Worm (Caenorhabditis elegans) whole organism, young adult: ENCODE data around the gene C25F9.15.

Experiments
- C06A6.2 ChIP-seq: fragments of 200-800 bp; sonication (Bioruptor generic); conservative IDR thresholded peaks from 2 replicates; pipeline ENCODE4 v1.3.6; 2022; ENCODE audit warnings: missing genetic modification characterization, missing compliant biosample characterization
- F10E7.11 ChIP-seq: sonication (generic microtip); optimal IDR thresholded peaks from 2 replicates; lab custom pipeline; 2017; ENCODE audit warnings: mild to moderate bottlenecking, missing genetic modification characterization, moderate library complexity, missing compliant biosample characterization
- F52B5.7 ChIP-seq: sonication (generic microtip); optimal IDR thresholded peaks from 2 replicates; lab custom pipeline; 2016; ENCODE audit warnings: mild to moderate bottlenecking, missing genetic modification characterization, missing compliant biosample characterization
- F55B11.4 ChIP-seq: sonication (generic microtip); optimal IDR thresholded peaks from 2 replicates; lab custom pipeline; 2016; ENCODE audit warnings: missing compliant biosample characterization, missing genetic modification characterization, borderline replicate concordance; ENCODE audit not compliant: insufficient read depth
- T26A5.8 ChIP-seq: sonication (generic microtip); optimal IDR thresholded peaks from 2 replicates; lab custom pipeline; 2016; ENCODE audit warnings: missing genetic modification characterization, missing compliant biosample characterization
- ZK185.1 ChIP-seq: sonication (generic microtip); optimal IDR thresholded peaks from 2 replicates; lab custom pipeline; 2016; ENCODE audit warnings: mild to moderate bottlenecking, missing genetic modification characterization, missing compliant biosample characterization; ENCODE audit not compliant: poor library complexity, severe bottlenecking
- akir-1 ChIP-seq: fragments of 200-800 bp; sonication (Bioruptor generic); optimal IDR thresholded peaks from 2 replicates; lab custom pipeline; 2018; ENCODE audit warnings: mild to moderate bottlenecking, missing genetic modification characterization, moderate library complexity, missing compliant biosample characterization
- ama-1 ChIP-seq, 3 experiments: fragments of 150-350 bp in 1 of 3; sonication (generic microtip) in 2 of 3; optimal IDR thresholded peaks; 2 replicates each; lab custom pipeline; 2014 to 2018; ENCODE audit warnings: missing biosample characterization in 2 of 3, missing genetic modification characterization in 2 of 3, missing genetic modification reagents in 2 of 3
- atf-7 ChIP-seq: sonication (generic microtip); optimal IDR thresholded peaks from 2 replicates; lab custom pipeline; 2017; ENCODE audit warnings: mild to moderate bottlenecking, missing genetic modification characterization, missing compliant biosample characterization
- athp-1 ChIP-seq: sonication (generic microtip); optimal IDR thresholded peaks from 2 replicates; lab custom pipeline; 2017; ENCODE audit warnings: mild to moderate bottlenecking, missing genetic modification characterization, missing compliant biosample characterization
- attf-5 ChIP-seq: fragments of 200-800 bp; sonication (Bioruptor generic); optimal IDR thresholded peaks from 2 replicates; lab custom pipeline; 2018; ENCODE audit warnings: mild to moderate bottlenecking, missing genetic modification characterization, missing compliant biosample characterization
- cebp-1 ChIP-seq, 2 experiments: fragments of 200-800 bp in 1 of 2; sonication (Bioruptor generic) in 1 of 2; sonication (generic microtip) in 1 of 2; IDR thresholded peaks in 1 of 2; optimal IDR thresholded peaks in 1 of 2; 2 replicates each; pipeline versions ENCODE4 v1.3.6 to Lab custom; 2017 to 2022; ENCODE audit warnings: missing compliant biosample characterization in 2 of 2, missing genetic modification characterization in 2 of 2, mild to moderate bottlenecking in 1 of 2, missing genetic modification reagents in 1 of 2, moderate library complexity in 1 of 2
- ceh-100 ChIP-seq: fragments of 200-800 bp; sonication (Bioruptor generic); IDR thresholded peaks from 2 replicates; pipeline ENCODE4 v1.3.6; 2022; ENCODE audit warnings: missing genetic modification reagents, missing genetic modification characterization, missing compliant biosample characterization
- ceh-27 ChIP-seq: fragments of 200-800 bp; sonication (Bioruptor generic); optimal IDR thresholded peaks from 2 replicates; lab custom pipeline; 2018; ENCODE audit warnings: mild to moderate bottlenecking, missing genetic modification characterization, moderate library complexity, missing compliant biosample characterization
- ceh-40 ChIP-seq: fragments of 200-800 bp; sonication (Bioruptor generic); IDR thresholded peaks from 2 replicates; pipeline ENCODE4 v1.3.6; 2022; ENCODE audit warnings: missing genetic modification characterization, missing compliant biosample characterization
- ceh-79 ChIP-seq: sonication (generic microtip); optimal IDR thresholded peaks from 2 replicates; lab custom pipeline; 2017; ENCODE audit warnings: mild to moderate bottlenecking, missing genetic modification characterization, missing compliant biosample characterization
- dox-1 ChIP-seq: fragments of 200-800 bp; sonication (Bioruptor generic); IDR thresholded peaks from 2 replicates; pipeline ENCODE4 v1.3.6; 2022; ENCODE audit warnings: missing genetic modification reagents, missing genetic modification characterization, missing compliant biosample characterization
- dpl-1 ChIP-seq: fragments of 150-350 bp; optimal IDR thresholded peaks from 2 replicates; lab custom pipeline; 2014; ENCODE audit warnings: missing biosample characterization, missing genetic modification reagents, missing genetic modification characterization
- hrde-1 ChIP-seq: sonication (generic microtip); optimal IDR thresholded peaks from 2 replicates; lab custom pipeline; 2016; ENCODE audit warnings: missing genetic modification characterization, mild to moderate bottlenecking, missing compliant biosample characterization, moderate library complexity, missing genotype, missing genetic modification reagents, borderline replicate concordance
- lag-1 ChIP-seq: fragments of 200-800 bp; sonication (Bioruptor generic); IDR thresholded peaks from 2 replicates; pipeline ENCODE4 v1.3.6; 2022; ENCODE audit warnings: missing genetic modification reagents, missing genetic modification characterization, missing compliant biosample characterization
- lin-26 ChIP-seq: fragments of 200-800 bp; sonication (Bioruptor generic); IDR thresholded peaks from 2 replicates; pipeline ENCODE4 v1.3.6; 2022; ENCODE audit warnings: missing genetic modification reagents, missing genetic modification characterization, missing compliant biosample characterization
- mcd-1 ChIP-seq: fragments of 200-800 bp; sonication (Bioruptor generic); IDR thresholded peaks from 2 replicates; pipeline ENCODE4 v1.3.6; 2022; ENCODE audit warnings: missing genetic modification reagents, missing genetic modification characterization, missing compliant biosample characterization
- nfya-2 ChIP-seq: fragments of 200-800 bp; sonication (Bioruptor generic); IDR thresholded peaks from 2 replicates; pipeline ENCODE4 v1.3.6; 2022; ENCODE audit warnings: missing genetic modification reagents, missing genetic modification characterization, missing compliant biosample characterization
- nfyb-1 ChIP-seq: fragments of 200-800 bp; sonication (Bioruptor generic); IDR thresholded peaks from 2 replicates; pipeline ENCODE4 v1.3.6; 2022; ENCODE audit warnings: missing genetic modification reagents, missing genetic modification characterization, missing compliant biosample characterization
- nhr-80 ChIP-seq: sonication (generic microtip); optimal IDR thresholded peaks from 2 replicates; lab custom pipeline; 2016; ENCODE audit warnings: missing genetic modification characterization, missing compliant biosample characterization
- snpc-1.1 ChIP-seq: sonication (generic microtip); optimal IDR thresholded peaks from 2 replicates; lab custom pipeline; 2017; ENCODE audit warnings: missing genetic modification characterization, mild to moderate bottlenecking, missing compliant biosample characterization, antibody characterized with exemption, moderate library complexity, missing genotype, missing genetic modification reagents; ENCODE audit not compliant: insufficient read depth
- snpc-1.3 ChIP-seq: sonication (generic microtip); optimal IDR thresholded peaks from 2 replicates; lab custom pipeline; 2017; ENCODE audit warnings: missing genetic modification characterization, mild to moderate bottlenecking, missing compliant biosample characterization, antibody characterized with exemption, moderate library complexity, missing genotype, missing genetic modification reagents; ENCODE audit not compliant: insufficient read depth
- unc-62 ChIP-seq: fragments of 150-350 bp; optimal IDR thresholded peaks from 2 replicates; lab custom pipeline; 2014; ENCODE audit warnings: missing biosample characterization, missing genetic modification reagents, missing genetic modification characterization
- zim-3 ChIP-seq: sonication (generic microtip); optimal IDR thresholded peaks from 2 replicates; lab custom pipeline; 2017; ENCODE audit warnings: mild to moderate bottlenecking, missing genetic modification characterization, moderate library complexity, missing compliant biosample characterization
- ztf-22 ChIP-seq: fragments of 200-800 bp; sonication (Bioruptor generic); optimal IDR thresholded peaks from 2 replicates; lab custom pipeline; 2018; ENCODE audit warnings: mild to moderate bottlenecking, missing genetic modification characterization, moderate library complexity, missing compliant biosample characterization
- ztf-3 ChIP-seq: fragments of 200-800 bp; sonication (Bioruptor generic); optimal IDR thresholded peaks from 2 replicates; lab custom pipeline; 2018; ENCODE audit warnings: mild to moderate bottlenecking, missing genetic modification characterization, missing compliant biosample characterization

C25F9.15 gene

ce11 chrV:19403619-19404018 is 14.3 kb upstream of the C25F9.15 start (continued):
- TF ChIP-seq akir-1, result no peak
- no peak for TF ChIP-seq atf-7 (tag; lab: Kevin White, UChicago)
- no peak for TF ChIP-seq ztf-3 (GFP tag; lab: Kevin White, UChicago)

ce11 chrV:19405276-19405815 is 12.6 kb upstream of the C25F9.15 start, which contains the start of the genes C25F9.6 and C25F9.10:
TSS of gene C25F9.6 (minus strand) at chrV:19405326.
TSS of gene C25F9.10 (plus strand) at chrV:19405729.
- TF ChIP-seq ceh-100, result no peak
- no peak for TF ChIP-seq dpl-1 (GFP tag; lab: Kevin White, UChicago)
- TF ChIP-seq dox-1 (GFP tag; lab: Robert Waterston, UW), result peak; percentile 39; the same call in 1 of the 2 replicates
- no peak for TF ChIP-seq ama-1 (optimal IDR thresholded peaks at IDR 0.05; lab: Kevin White, UChicago)
- TF ChIP-seq ama-1 (GFP tag; optimal IDR thresholded peaks at IDR 0.05; lab: Kevin White, UChicago), result no peak
- peak; percentile 84 for TF ChIP-seq nhr-80
- TF ChIP-seq ztf-22 (GFP tag; lab: Kevin White, UChicago), result no peak
- no peak for TF ChIP-seq ceh-79
- TF ChIP-seq ceh-27 (GFP tag; lab: Kevin White, UChicago), result no peak
- TF ChIP-seq snpc-1.3, result no peak

- TF ChIP-seq cebp-1 (GFP tag; IDR thresholded peaks at IDR 0.05; lab: Robert Waterston, UW), result peak; percentile 69; the same call in 1 of the 2 replicates
- TF ChIP-seq cebp-1 (tag; optimal IDR thresholded peaks at IDR 0.05; lab: Kevin White, UChicago), result peak; percentile 70
- TF ChIP-seq ceh-40 (GFP tag; lab: Robert Waterston, UW), result no peak
- TF ChIP-seq lag-1 (GFP tag; lab: Robert Waterston, UW), result no peak
- TF ChIP-seq nfyb-1 (GFP tag; lab: Robert Waterston, UW), result no peak
- no peak for TF ChIP-seq F55B11.4
- TF ChIP-seq nhr-80, result peak; percentile 70
- no peak for TF ChIP-seq C06A6.2
- no peak for TF ChIP-seq hrde-1 (tag; lab: Kevin White, UChicago)
- TF ChIP-seq mcd-1, result no peak
- no peak for TF ChIP-seq snpc-1.1
- TF ChIP-seq nfya-2 (GFP tag; lab: Robert Waterston, UW), result no peak
- TF ChIP-seq F10E7.11 (tag; lab: Kevin White, UChicago), result no peak
- no peak for TF ChIP-seq T26A5.8 (tag; lab: Kevin White, UChicago)
Observed at ce11 chrV:19410663-19411062, 7.3 kb upstream of the C25F9.15 start, which contains the start of gene C25F9.5. TSS of gene C25F9.5 (minus strand) at chrV:19410857.

- TF ChIP-seq nhr-80, result peak; percentile 7
- TF ChIP-seq C06A6.2, result no peak
- TF ChIP-seq, all 124 proteins: peak for 1
Observed at ce11 chrV:19416475-19416874, 1.5 kb upstream of the C25F9.15 start, which contains the start of the genes C25F9.4 and C25F9.9. TSS of gene C25F9.4 (minus strand) at chrV:19416575. TSS of gene C25F9.9 (plus strand) at chrV:19416611.

ce11 chrV:19421131-19421530 is 3.2 kb downstream of the C25F9.15 start, which contains the start of gene C25F9.2:
TSS of gene C25F9.2 (plus strand) at chrV:19421471.
- TF ChIP-seq F52B5.7 (tag; lab: Kevin White, UChicago) (no peak), athp-1 (tag; lab: Kevin White, UChicago) (no peak), atf-7 (tag; lab: Kevin White, UChicago) (peak; percentile 57), ZK185.1 (no peak), unc-62 (GFP tag; lab: Kevin White, UChicago) (no peak), T26A5.8 (tag; lab: Kevin White, UChicago) (no peak)
- TF ChIP-seq, all 124 proteins: peak for 1

- 0 out of 2 replicates have a peak, but pooled peaks have one; percentile 26 for TF ChIP-seq lin-26 (GFP tag; lab: Robert Waterston, UW)
- peak; percentile 0 for TF ChIP-seq zim-3 (tag; lab: Kevin White, UChicago)
- no peak for TF ChIP-seq attf-5 (GFP tag; lab: Kevin White, UChicago)
- TF ChIP-seq, all 124 proteins: peak for 2
Observed at ce11 chrV:19428097-19428496, 10.2 kb downstream of the C25F9.15 start.
